Worm (Caenorhabditis elegans) whole organism, early embryonic: ENCODE measurements around the gene Y32B12C.1.

Experiments used
- F13C5.2 ChIP-seq: sonication (generic microtip); optimal IDR thresholded peaks from 2 replicates; lab custom pipeline; 2017; ENCODE audit warnings: mild to moderate bottlenecking, missing genetic modification characterization, inconsistent platforms, missing compliant biosample characterization
- ama-1 ChIP-seq: fragments of 150-350 bp; optimal IDR thresholded peaks from 2 replicates; lab custom pipeline; 2014
- ceh-13 ChIP-seq: fragments of 200-800 bp; sonication (Bioruptor generic); optimal IDR thresholded peaks from 2 replicates; lab custom pipeline; 2018; ENCODE audit warnings: mild to moderate bottlenecking, missing genetic modification characterization, missing compliant biosample characterization
- ets-7 ChIP-seq: sonication (generic microtip); optimal IDR thresholded peaks from 2 replicates; lab custom pipeline; 2016; ENCODE audit warnings: missing genotype, missing genetic modification characterization, missing compliant biosample characterization
- flt-1 ChIP-seq: fragments of 200-800 bp; sonication (Bioruptor generic); IDR thresholded peaks from 2 replicates; pipeline ENCODE4 v1.3.6; 2022; ENCODE audit warnings: missing genetic modification characterization, missing compliant biosample characterization
- hnd-1 ChIP-seq: sonication (generic microtip); optimal IDR thresholded peaks from 2 replicates; lab custom pipeline; 2016; ENCODE audit warnings: missing genetic modification characterization, missing compliant biosample characterization
- pes-1 ChIP-seq: fragments of 200-800 bp; sonication (Bioruptor generic); IDR thresholded peaks from 2 replicates; pipeline ENCODE4 v1.3.6; 2022; ENCODE audit warnings: missing genetic modification reagents, missing genetic modification characterization, missing compliant biosample characterization

ce11 chrV:16628991-16629390 is 22.6 kb downstream of the Y32B12C.1 start, which contains the start of gene W06G6.2:
- TF ChIP-seq ceh-13 (GFP tag; lab: Kevin White, UChicago) (no peak), ets-7 (tag; lab: Kevin White, UChicago) (no peak), hnd-1 (tag; lab: Kevin White, UChicago) (no peak), flt-1 (GFP tag; lab: Robert Waterston, UW) (no peak), ama-1 (no peak), pes-1 (GFP tag; lab: Robert Waterston, UW) (no peak), F13C5.2 (tag; lab: Kevin White, UChicago) (no peak)
